Worm (Caenorhabditis elegans): ENCODE results near the gene abu-7.

ce11 chrV:5178051-5178450, 13.5 kb upstream of the abu-7 start:
- no peak for TF ChIP-seq nhr-77 (tag; optimal IDR thresholded peaks at IDR 0.05)
- TF ChIP-seq tbx-2 (tag; optimal IDR thresholded peaks at IDR 0.05), result no peak
- TF ChIP-seq pha-4 (tag; optimal IDR thresholded peaks at IDR 0.05), result no peak
- no peak for TF ChIP-seq mdl-1 (tag; optimal IDR thresholded peaks at IDR 0.05)
- TF ChIP-seq ama-1 (optimal IDR thresholded peaks at IDR 0.05), result no peak
